Fruit fly (Drosophila melanogaster): ENCODE measurements around the gene RtcB.

DNA sequence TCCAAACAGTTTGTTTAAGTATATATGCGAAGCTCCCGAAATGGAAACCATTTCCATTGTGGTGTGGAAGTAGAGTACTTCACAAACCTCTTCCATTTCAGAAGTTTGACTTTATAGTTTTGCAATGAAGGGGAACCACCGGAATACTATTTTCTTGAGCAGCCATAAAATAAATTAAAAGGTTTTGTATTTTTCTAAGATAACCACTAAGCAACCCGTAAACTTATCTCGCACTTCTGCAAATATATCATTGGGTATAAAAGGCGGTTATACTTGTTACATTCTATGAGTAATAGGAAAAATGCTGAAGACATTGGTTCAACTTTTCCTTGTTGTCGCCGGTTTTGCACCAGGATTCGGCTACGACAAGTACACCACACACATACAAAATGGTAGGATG is 12.4 kb upstream of the RtcB start, which contains the start of gene lectin-37Da:
- no peak for TF ChIP-seq CG33017 (tag; optimal IDR thresholded peaks at IDR 0.05)
- no peak for TF ChIP-seq CG12768 (GFP tag; optimal IDR thresholded peaks at IDR 0.05)
